Worm (Caenorhabditis elegans) whole organism, L4 larva: ENCODE results near the gene phy-4.

Source experiments
- R02D3.7 ChIP-seq: fragments of 150-350 bp; sonication (generic microtip); optimal IDR thresholded peaks from 3 replicates; lab custom pipeline; 2014; ENCODE audit warnings: missing biosample characterization, missing genetic modification characterization
- fkh-10 ChIP-seq: fragments of 150-350 bp; optimal IDR thresholded peaks from 2 replicates; lab custom pipeline; 2014; ENCODE audit warnings: missing biosample characterization, missing genetic modification reagents, missing genetic modification characterization
- fos-1 ChIP-seq: fragments of 150-350 bp; optimal IDR thresholded peaks from 2 replicates; lab custom pipeline; 2014; ENCODE audit warnings: missing biosample characterization, missing genetic modification characterization
- hmg-1.1 ChIP-seq: fragments of 200-800 bp; sonication (Bioruptor generic); IDR thresholded peaks from 2 replicates; pipeline ENCODE4 v1.3.6; 2022; ENCODE audit warnings: missing genetic modification reagents, missing genetic modification characterization, missing compliant biosample characterization
- lin-39 ChIP-seq: fragments of 150-350 bp; optimal IDR thresholded peaks from 2 replicates; lab custom pipeline; 2014; ENCODE audit warnings: missing biosample characterization, missing genetic modification reagents, missing genetic modification characterization
- nhr-25 ChIP-seq: sonication (generic microtip); optimal IDR thresholded peaks from 2 replicates; lab custom pipeline; 2017; ENCODE audit warnings: missing genetic modification characterization, mild to moderate bottlenecking, missing compliant biosample characterization, antibody characterized with exemption, moderate library complexity, borderline replicate concordance; ENCODE audit not compliant: insufficient read depth
- nhr-6 ChIP-seq: fragments of 150-350 bp; optimal IDR thresholded peaks from 2 replicates; lab custom pipeline; 2014; ENCODE audit warnings: missing biosample characterization, missing genetic modification characterization
- pha-4 ChIP-seq, 2 experiments: fragments of 150-350 bp in 1 of 2; fragments of 200-800 bp in 1 of 2; sonication (Bioruptor generic) in 1 of 2; IDR thresholded peaks in 1 of 2; optimal IDR thresholded peaks in 1 of 2; 2 replicates each; pipeline versions ENCODE4 v1.3.6 to Lab custom; 2014 to 2022; ENCODE audit warnings: missing genetic modification characterization in 2 of 2, missing genetic modification reagents in 2 of 2, missing biosample characterization in 1 of 2, missing compliant biosample characterization in 1 of 2

DNA sequence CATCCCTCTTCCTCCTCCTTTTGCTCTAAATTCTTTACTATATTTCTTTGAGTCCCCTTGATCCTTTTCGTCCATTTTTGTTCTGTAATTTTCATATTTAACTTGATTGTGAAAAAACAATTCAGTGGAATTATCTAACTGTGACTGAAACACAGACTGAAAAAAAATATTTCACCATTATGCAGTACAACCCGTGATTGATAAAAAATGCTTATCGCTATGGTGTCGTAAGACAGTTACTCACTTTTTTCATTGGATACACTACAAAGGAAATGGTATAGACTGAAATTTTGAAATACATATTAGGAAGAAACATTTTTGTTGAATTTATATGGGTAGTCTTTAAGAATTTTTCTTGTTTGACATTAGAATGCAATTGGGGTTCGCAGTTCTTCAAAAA lies 45.9 kb downstream of the phy-4 start, which contains the start of gene Y43F8B.23:
- TF ChIP-seq nhr-25 = no peak
- TF ChIP-seq pha-4 (GFP tag; IDR thresholded peaks at IDR 0.05; lab: Robert Waterston, UW) = no peak
- TF ChIP-seq pha-4 (tag; optimal IDR thresholded peaks at IDR 0.05; lab: Kevin White, UChicago) = no peak
- no peak for TF ChIP-seq fos-1 (tag; lab: Kevin White, UChicago)
- TF ChIP-seq lin-39 = no peak
- no peak for TF ChIP-seq nhr-6 (tag; lab: Kevin White, UChicago)
- no peak for TF ChIP-seq fkh-10 (GFP tag; lab: Kevin White, UChicago)
- TF ChIP-seq R02D3.7 (tag; lab: Kevin White, UChicago) = no peak
- no peak for TF ChIP-seq hmg-1.1 (GFP tag; lab: Robert Waterston, UW)
